Worm (Caenorhabditis elegans): ENCODE data around the gene eat-20.

DNA sequence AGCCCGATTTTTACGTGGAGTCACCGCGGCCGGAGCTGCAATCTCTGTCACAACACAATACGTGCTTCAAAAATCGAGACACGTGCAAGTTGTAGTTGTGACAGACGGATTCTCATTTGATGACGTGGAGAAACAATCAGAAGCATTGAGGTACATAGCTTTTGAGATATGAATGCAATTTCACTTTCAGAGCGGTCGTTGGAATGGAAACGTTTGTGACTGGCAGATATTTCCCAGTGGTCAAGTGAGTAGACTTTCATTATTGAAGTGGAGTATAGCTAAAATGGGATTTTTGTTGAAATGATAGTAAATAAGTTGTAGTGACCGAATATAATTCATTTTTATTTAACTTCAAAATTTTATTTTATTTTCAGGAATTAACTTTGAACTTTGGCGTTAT lies 18.7 kb upstream of the eat-20 start:
- TF ChIP-seq dpff-1 (tag; optimal IDR thresholded peaks at IDR 0.05) = no peak
- TF ChIP-seq nhr-120 (GFP tag; IDR thresholded peaks at IDR 0.05) = no peak
- no peak for TF ChIP-seq lin-54 (GFP tag; optimal IDR thresholded peaks at IDR 0.05)
- TF ChIP-seq Y67H2A.10 (GFP tag; conservative IDR thresholded peaks at IDR 0.05) = no peak
- no peak for TF ChIP-seq rcor-1 (GFP tag; IDR thresholded peaks at IDR 0.05)
- TF ChIP-seq T26A5.8 (tag; optimal IDR thresholded peaks at IDR 0.05) = no peak
- no peak for TF ChIP-seq snpc-1.1 (tag; optimal IDR thresholded peaks at IDR 0.05; ENCODE audit: insufficient read depth)
- TF ChIP-seq ets-4 (GFP tag; optimal IDR thresholded peaks at IDR 0.05) = no peak
- no peak for TF ChIP-seq lin-40 (tag; optimal IDR thresholded peaks at IDR 0.05)
- TF ChIP-seq lag-1 (GFP tag; IDR thresholded peaks at IDR 0.05) = no peak
- no peak for TF ChIP-seq madf-8 (GFP tag; conservative IDR thresholded peaks at IDR 0.05)
- TF ChIP-seq K11D2.4 (GFP tag; IDR thresholded peaks at IDR 0.05) = no peak
- no peak for TF ChIP-seq ama-1 (optimal IDR thresholded peaks at IDR 0.05)
- no peak for TF ChIP-seq ama-1 (GFP tag; optimal IDR thresholded peaks at IDR 0.05)
